Worm (Caenorhabditis elegans) whole organism, L4/young adult: ENCODE data around the gene lurp-4.

Source experiments
- dao-5 ChIP-seq: sonication (generic microtip); optimal IDR thresholded peaks from 2 replicates; lab custom pipeline; 2016; ENCODE audit warnings: missing genotype, missing genetic modification characterization, moderate library complexity, missing compliant biosample characterization
- him-1 ChIP-seq: sonication (generic microtip); optimal IDR thresholded peaks from 2 replicates; lab custom pipeline; 2016; ENCODE audit warnings: missing genotype, missing genetic modification reagents, missing genetic modification characterization, missing compliant biosample characterization

DNA sequence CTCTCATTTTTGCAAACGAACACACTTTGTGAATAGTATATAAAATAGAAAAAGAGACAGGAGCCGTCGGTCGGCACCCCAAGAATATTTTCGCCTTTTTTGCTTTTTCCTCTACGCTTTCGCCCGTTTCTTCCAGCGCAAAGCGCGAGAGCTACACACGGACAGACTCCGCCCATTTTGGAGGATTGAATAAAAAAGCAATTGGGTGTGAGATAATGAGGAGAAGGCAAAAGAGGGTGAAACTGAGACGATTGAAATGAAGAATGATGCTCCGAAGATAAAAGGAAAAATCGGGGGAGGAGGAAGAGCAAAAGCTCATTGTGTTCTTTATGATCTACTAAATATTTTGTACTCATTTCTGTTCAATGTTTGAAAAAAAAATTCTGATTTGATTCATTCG, 21.4 kb upstream of the lurp-4 start, which contains the start of gene C34B4.3:
- TF ChIP-seq him-1 (tag; lab: Kevin White, UChicago) (no peak), dao-5 (tag; lab: Kevin White, UChicago) (no peak)
